Fruit fly (Drosophila melanogaster): ENCODE measurements around the gene stumps.
A peak's percentile ranks its signal among the peaks of the same experiment; 100 is the strongest.

Gene stumps

dm6 chr3R:14576692-14577646 lies at the start of gene stumps:
Gene stumps, plus strand, starts transcription at chr3R:14577217.
- no peak for TF ChIP-seq usp (GFP tag; optimal IDR thresholded peaks at IDR 0.05)
- TF ChIP-seq Dif (GFP tag; optimal IDR thresholded peaks at IDR 0.05; ENCODE audit: partially characterized antibody) = no peak
- TF ChIP-seq CrebA (GFP tag; optimal IDR thresholded peaks at IDR 0.05; ENCODE audit: borderline replicate concordance) = no peak
- TF ChIP-seq pan (optimal IDR thresholded peaks at IDR 0.05) = no peak
- no peak for TF ChIP-seq jim (GFP tag; optimal IDR thresholded peaks at IDR 0.05)
- TF ChIP-seq brk (GFP tag; optimal IDR thresholded peaks at IDR 0.05) = no peak
- no peak for TF ChIP-seq tai (GFP tag; optimal IDR thresholded peaks at IDR 0.05)
- TF ChIP-seq lola (GFP tag; optimal IDR thresholded peaks at IDR 0.05) = no peak
- no peak for TF ChIP-seq foxo (GFP tag; optimal IDR thresholded peaks at IDR 0.05)
- no peak for TF ChIP-seq Abd-B (GFP tag; optimal IDR thresholded peaks at IDR 0.05)
- TF ChIP-seq Hnf4 (GFP tag; optimal IDR thresholded peaks at IDR 0.05) = no peak
- TF ChIP-seq rgr (GFP tag; optimal IDR thresholded peaks at IDR 0.05) = no peak

DNA sequence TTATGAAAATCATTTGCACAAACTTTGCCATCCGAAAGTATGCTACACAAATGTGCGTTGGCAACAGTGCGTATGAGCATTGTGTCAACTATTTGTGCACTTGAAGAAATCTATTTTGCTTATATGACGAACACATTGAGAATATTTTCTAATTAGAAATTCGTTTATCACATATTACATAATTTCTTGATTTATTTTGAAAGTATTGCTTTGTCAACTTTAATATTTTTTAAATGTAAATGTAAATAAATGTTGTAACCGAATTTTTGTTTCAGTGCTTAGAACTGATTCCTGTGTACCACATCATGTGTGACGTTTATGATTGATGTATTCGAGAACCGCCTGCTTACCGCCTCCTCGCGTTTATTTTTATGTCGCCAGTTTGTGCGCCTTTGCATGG lies 35.0 kb upstream of the stumps start:
- TF ChIP-seq ey (GFP tag; optimal IDR thresholded peaks at IDR 0.05) (no peak), GATAd (GFP tag; optimal IDR thresholded peaks at IDR 0.05) (no peak), tai (GFP tag; optimal IDR thresholded peaks at IDR 0.05) (no peak), pan (optimal IDR thresholded peaks at IDR 0.05) (no peak), dl (GFP tag; optimal IDR thresholded peaks at IDR 0.05; ENCODE audit: insufficient read depth in 1 of 2, partially characterized antibody in 2 of 2) (no peak)

DNA sequence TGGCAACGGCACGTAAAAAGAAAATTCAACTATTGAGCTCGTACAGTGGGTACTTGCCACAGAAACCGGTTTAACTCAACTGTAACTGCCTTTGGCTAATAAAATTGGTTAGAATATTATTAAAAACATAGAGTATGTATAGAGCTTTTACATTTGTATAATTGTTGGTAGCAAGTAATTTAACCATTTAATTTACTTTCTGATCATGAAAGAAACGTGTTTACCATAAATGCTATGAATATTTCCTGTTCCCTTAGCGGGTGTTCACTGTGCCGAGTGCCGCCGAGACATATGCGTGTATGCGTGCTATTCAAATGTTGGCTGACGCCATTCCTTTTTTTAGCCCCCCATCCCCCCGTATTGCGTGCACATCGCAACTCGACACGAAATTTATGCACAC lies 28.3 kb upstream of the stumps start:
- TF ChIP-seq tai (GFP tag; optimal IDR thresholded peaks at IDR 0.05) = no peak
- TF ChIP-seq CG9705 (GFP tag; optimal IDR thresholded peaks at IDR 0.05) = no peak
- no peak for TF ChIP-seq Vsx2 (GFP tag; optimal IDR thresholded peaks at IDR 0.05; ENCODE audit: partially characterized antibody)
- TF ChIP-seq foxo (GFP tag; optimal IDR thresholded peaks at IDR 0.05) = no peak
- no peak for TF ChIP-seq Sp1 (GFP tag; optimal IDR thresholded peaks at IDR 0.05)
- no peak for TF ChIP-seq pan (optimal IDR thresholded peaks at IDR 0.05)
- no peak for TF ChIP-seq CG32264 (GFP tag; optimal IDR thresholded peaks at IDR 0.05)
- no peak for TF ChIP-seq rgr (GFP tag; optimal IDR thresholded peaks at IDR 0.05)

DNA sequence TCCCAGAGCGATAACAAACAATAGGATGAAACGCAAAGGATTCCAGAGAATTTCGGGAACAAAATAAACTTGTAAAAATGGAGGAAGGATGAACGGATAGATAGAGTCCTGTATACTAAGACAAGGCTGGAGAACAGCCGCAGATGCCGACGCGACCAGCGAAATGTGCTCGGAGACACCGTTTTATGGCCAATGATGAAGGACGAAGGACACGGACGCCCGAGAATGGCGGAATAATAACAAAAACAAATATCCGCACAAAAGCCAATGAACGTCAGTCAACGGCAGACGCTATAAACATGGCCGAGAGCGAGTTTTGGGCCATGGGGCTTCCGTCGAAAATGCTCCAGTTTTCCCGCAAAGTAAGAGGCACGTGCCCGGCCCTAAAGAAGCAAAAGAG lies 22.0 kb upstream of the stumps start:
- TF ChIP-seq br (GFP tag; optimal IDR thresholded peaks at IDR 0.05) (no peak), CrebA (GFP tag; optimal IDR thresholded peaks at IDR 0.05; ENCODE audit: borderline replicate concordance) (no peak), rgr (GFP tag; optimal IDR thresholded peaks at IDR 0.05) (no peak), h (GFP tag; optimal IDR thresholded peaks at IDR 0.05) (no peak), Jra (GFP tag; optimal IDR thresholded peaks at IDR 0.05) (no peak)

DNA sequence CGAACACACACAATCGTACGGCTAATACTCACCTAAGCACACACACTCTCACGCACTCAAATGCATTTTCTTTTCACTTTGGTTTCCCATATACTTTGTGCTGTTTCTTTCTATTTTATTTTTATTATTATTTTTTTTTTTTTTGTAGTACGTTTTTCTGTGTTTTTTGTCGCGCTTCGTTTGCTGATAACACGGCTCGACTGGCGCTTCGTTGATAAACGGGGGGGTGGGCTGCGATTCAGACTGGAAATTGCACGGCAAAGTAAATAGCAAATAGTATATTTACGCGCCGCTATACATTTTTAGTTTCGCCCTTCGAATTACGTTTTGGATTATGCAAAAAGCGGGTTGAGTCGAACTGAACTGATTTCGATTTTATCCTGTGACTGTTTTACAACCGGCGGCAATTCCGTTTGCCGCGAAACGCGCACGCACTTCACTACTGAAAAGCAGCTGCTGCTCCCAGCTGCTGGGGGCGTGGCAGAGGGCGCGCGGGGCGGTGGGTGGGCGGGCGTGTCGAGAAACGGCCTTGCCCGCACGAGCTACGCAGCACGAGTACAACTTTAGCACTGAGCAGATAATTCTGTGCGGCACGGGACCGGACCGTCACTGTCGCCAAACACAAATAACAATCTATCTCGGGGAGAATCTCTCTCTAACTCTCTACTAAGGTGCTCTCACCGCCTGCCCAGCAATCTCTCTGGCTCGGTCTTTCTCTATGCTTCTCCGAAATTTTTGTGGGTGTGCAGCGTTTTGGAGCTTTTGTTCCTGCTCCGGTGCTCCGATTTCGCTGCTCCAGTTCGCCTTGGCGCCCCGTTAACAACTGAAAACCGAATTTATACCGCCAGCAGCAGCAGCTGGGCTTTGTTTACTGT lies 19.3 kb upstream of the stumps start, which contains the start of gene Pde6:
Gene Pde6 (minus strand): TSS at position 825 of the 875 bp plus-strand sequence.
- TF ChIP-seq jim (GFP tag; optimal IDR thresholded peaks at IDR 0.05) (no peak), lola (GFP tag; optimal IDR thresholded peaks at IDR 0.05) (no peak), psq (GFP tag; optimal IDR thresholded peaks at IDR 0.05) (peak; percentile 19), dl (GFP tag; optimal IDR thresholded peaks at IDR 0.05; ENCODE audit: insufficient read depth in 1 of 2, partially characterized antibody in 2 of 2) (peak; percentile 22 to 34), sv (GFP tag; optimal IDR thresholded peaks at IDR 0.05) (no peak), Vsx2 (GFP tag; optimal IDR thresholded peaks at IDR 0.05; ENCODE audit: partially characterized antibody) (peak; percentile 8), Abd-B (GFP tag; optimal IDR thresholded peaks at IDR 0.05) (no peak), pan (optimal IDR thresholded peaks at IDR 0.05) (no peak), woc (GFP tag; optimal IDR thresholded peaks at IDR 0.05) (no peak), usp (GFP tag; optimal IDR thresholded peaks at IDR 0.05) (no peak), Myc (optimal IDR thresholded peaks at IDR 0.05) (no peak), brk (GFP tag; optimal IDR thresholded peaks at IDR 0.05) (no peak), CG32264 (GFP tag; optimal IDR thresholded peaks at IDR 0.05) (no peak), Dfd (GFP tag; optimal IDR thresholded peaks at IDR 0.05) (peak; percentile 11), N (GFP tag; optimal IDR thresholded peaks at IDR 0.05) (no peak), Rel (GFP tag; optimal IDR thresholded peaks at IDR 0.05) (peak; percentile 17), Rel (tag; optimal IDR thresholded peaks at IDR 0.05) (no peak), dmrt93B (GFP tag; optimal IDR thresholded peaks at IDR 0.05) (no peak), Sp1 (GFP tag; optimal IDR thresholded peaks at IDR 0.05) (peak; percentile 24), CG9705 (GFP tag; optimal IDR thresholded peaks at IDR 0.05) (no peak), ey (GFP tag; optimal IDR thresholded peaks at IDR 0.05) (no peak), fru (GFP tag; optimal IDR thresholded peaks at IDR 0.05) (no peak), OdsH (GFP tag; optimal IDR thresholded peaks at IDR 0.05) (no peak), Hr83 (GFP tag; optimal IDR thresholded peaks at IDR 0.05; ENCODE audit: poor library complexity, severe bottlenecking) (no peak), Hr78 (GFP tag; optimal IDR thresholded peaks at IDR 0.05) (no peak), Jra (GFP tag; optimal IDR thresholded peaks at IDR 0.05) (no peak), tai (GFP tag; optimal IDR thresholded peaks at IDR 0.05) (no peak), h (GFP tag; optimal IDR thresholded peaks at IDR 0.05) (no peak), rgr (GFP tag; optimal IDR thresholded peaks at IDR 0.05) (no peak), CrebA (GFP tag; optimal IDR thresholded peaks at IDR 0.05; ENCODE audit: borderline replicate concordance) (no peak), Hnf4 (GFP tag; optimal IDR thresholded peaks at IDR 0.05) (no peak), Dif (GFP tag; optimal IDR thresholded peaks at IDR 0.05; ENCODE audit: partially characterized antibody) (peak; percentile 61)

All from whole organism, wandering third instar larva.